Fruit fly (Drosophila melanogaster) whole organism, adult: ENCODE results near the gene CG9040.
A peak's percentile ranks its signal among the peaks of the same experiment; 100 is the strongest.

Experiments
- CG12768 ChIP-seq: fragments of 200-800 bp; sonication (Bioruptor generic); optimal IDR thresholded peaks from 2 replicates; lab custom pipeline; 2017; ENCODE audit warnings: missing biosample characterization, missing genetic modification characterization, mild to moderate bottlenecking, moderate library complexity, missing genetic modification reagents
- CG5204 ChIP-seq: fragments of 200-800 bp; sonication (Bioruptor generic); optimal IDR thresholded peaks from 2 replicates; lab custom pipeline; 2016; ENCODE audit warnings: missing biosample characterization, missing genetic modification characterization
- Mnt ChIP-seq: fragments of 200-800 bp; sonication (Bioruptor generic); optimal IDR thresholded peaks from 2 replicates; lab custom pipeline; 2016; ENCODE audit warnings: missing biosample characterization, mild to moderate bottlenecking, missing genetic modification characterization
- ovo ChIP-seq: fragments of 200-800 bp; sonication (Bioruptor generic); optimal IDR thresholded peaks from 2 replicates; lab custom pipeline; 2016; ENCODE audit warnings: missing biosample characterization, missing genetic modification characterization
- tj ChIP-seq: fragments of 200-800 bp; sonication (Bioruptor generic); optimal IDR thresholded peaks from 3 replicates; lab custom pipeline; 2017; ENCODE audit warnings: missing biosample characterization, mild to moderate bottlenecking, missing genetic modification characterization, moderate library complexity

- TF ChIP-seq CG12768 (GFP tag; lab: Kevin White, UChicago) (peak; percentile 99), Mnt (GFP tag; lab: Kevin White, UChicago) (peak; percentile 99), CG5204 (GFP tag; lab: Kevin White, UChicago) (peak; percentile 98), ovo (GFP tag; lab: Kevin White, UChicago) (peak; percentile 79), tj (peak; percentile 90)
These were observed 17.3 kb downstream of the CG9040 start for dm6 chr3L:14004963-14005458.
